Worm (Caenorhabditis elegans): ENCODE results near the gene znf-598.

DNA sequence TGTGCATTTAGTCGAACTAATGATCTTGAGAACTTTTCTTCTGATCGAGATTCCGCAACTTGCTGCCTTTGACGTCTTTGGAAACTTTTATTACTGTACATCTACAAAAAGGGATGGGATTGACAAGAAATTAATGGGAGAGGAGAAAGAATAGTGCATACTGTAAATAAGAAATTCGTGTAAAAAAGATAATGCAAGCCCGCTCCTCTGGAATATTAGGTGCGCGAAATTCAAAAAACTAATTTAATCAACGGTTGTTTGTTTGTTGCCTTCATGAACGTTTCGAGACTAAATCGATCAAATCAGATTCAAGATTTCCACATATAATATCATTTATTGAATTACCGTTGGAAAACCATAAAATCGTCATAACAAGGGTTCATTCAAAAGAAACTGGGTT is 44.3 kb downstream of the znf-598 start, which contains the start of gene him-14:
- TF ChIP-seq flt-1 (GFP tag; IDR thresholded peaks at IDR 0.05): no peak
- no peak for TF ChIP-seq cog-1 (tag; optimal IDR thresholded peaks at IDR 0.05)
- TF ChIP-seq ztf-29 (GFP tag; IDR thresholded peaks at IDR 0.05): no peak

Measured in whole organism, midembryonic.